Worm (Caenorhabditis elegans) whole organism, L1 larva: ENCODE data around the gene msp-63.
A peak's percentile ranks its signal among the peaks of the same experiment; 100 is the strongest.

Experiments used
- Y116A8C.19 ChIP-seq: sonication (generic microtip); optimal IDR thresholded peaks from 2 replicates; lab custom pipeline; 2016; ENCODE audit warnings: missing compliant biosample characterization, missing genetic modification characterization, borderline replicate concordance
- aly-2 ChIP-seq: fragments of 150-350 bp; optimal IDR thresholded peaks from 2 replicates; lab custom pipeline; 2014; ENCODE audit warnings: missing biosample characterization, missing genetic modification characterization
- blmp-1 ChIP-seq: fragments of 150-350 bp; optimal IDR thresholded peaks from 2 replicates; lab custom pipeline; 2014; ENCODE audit warnings: missing biosample characterization, missing genetic modification characterization
- ceh-8 ChIP-seq: fragments of 200-800 bp; sonication (Bioruptor generic); optimal IDR thresholded peaks from 2 replicates; lab custom pipeline; 2018; ENCODE audit warnings: mild to moderate bottlenecking, missing genetic modification characterization, moderate library complexity, missing compliant biosample characterization
- ceh-82 ChIP-seq, 3 experiments: fragments of 150-350 bp in 1 of 3; sonication (generic microtip) in 2 of 3; optimal IDR thresholded peaks; 2 replicates each; lab custom pipeline; 2014 to 2017; ENCODE audit warnings: missing biosample characterization in 3 of 3, missing genetic modification characterization in 3 of 3
- ceh-90 ChIP-seq: sonication (generic microtip); optimal IDR thresholded peaks from 2 replicates; lab custom pipeline; 2016; ENCODE audit warnings: missing genetic modification characterization, missing compliant biosample characterization
- ces-1 ChIP-seq: fragments of 150-350 bp; optimal IDR thresholded peaks from 2 replicates; lab custom pipeline; 2014; ENCODE audit warnings: missing biosample characterization, missing genetic modification reagents, missing genetic modification characterization
- efl-1 ChIP-seq, 4 experiments: fragments of 150-350 bp; optimal IDR thresholded peaks in 3 of 4; peaks in 1 of 4; 1 replicate in 1 of 4; 2 replicates in 3 of 4; lab custom pipeline; 2014; ENCODE audit warnings: missing biosample characterization in 2 of 4, missing genetic modification characterization in 2 of 4, missing genetic modification reagents in 2 of 4
- egl-13 ChIP-seq: sonication (generic microtip); optimal IDR thresholded peaks from 2 replicates; lab custom pipeline; 2016; ENCODE audit warnings: missing genotype, missing genetic modification reagents, missing genetic modification characterization, missing compliant biosample characterization
- elt-2 ChIP-seq: sonication (generic microtip); optimal IDR thresholded peaks from 2 replicates; lab custom pipeline; 2016; ENCODE audit warnings: missing genetic modification characterization, mild to moderate bottlenecking, inconsistent platforms, missing compliant biosample characterization, missing genetic modification reagents
- ets-5 ChIP-seq: fragments of 200-800 bp; sonication (Bioruptor generic); IDR thresholded peaks from 2 replicates; pipeline ENCODE4 v1.3.6; 2022; ENCODE audit warnings: missing genetic modification characterization, missing compliant biosample characterization
- fkh-10 ChIP-seq: sonication (generic microtip); optimal IDR thresholded peaks from 2 replicates; lab custom pipeline; 2017; ENCODE audit warnings: missing biosample characterization, missing genetic modification reagents, missing genetic modification characterization
- fkh-4 ChIP-seq: sonication (generic microtip); optimal IDR thresholded peaks from 2 replicates; lab custom pipeline; 2016; ENCODE audit warnings: missing compliant biosample characterization, missing genetic modification characterization, borderline replicate concordance
- fkh-8 ChIP-seq: sonication (generic microtip); optimal IDR thresholded peaks from 2 replicates; lab custom pipeline; 2016; ENCODE audit warnings: mild to moderate bottlenecking, missing genetic modification characterization, missing compliant biosample characterization
- grh-1 ChIP-seq: fragments of 200-800 bp; sonication (Bioruptor generic); IDR thresholded peaks from 2 replicates; pipeline ENCODE4 v1.3.6; 2022; ENCODE audit warnings: missing genetic modification reagents, missing genetic modification characterization, missing compliant biosample characterization
- hpl-2 ChIP-seq: fragments of 150-350 bp; optimal IDR thresholded peaks from 2 replicates; lab custom pipeline; 2014; ENCODE audit warnings: missing biosample characterization, missing genetic modification reagents, missing genetic modification characterization
- isw-1 ChIP-seq: fragments of 200-800 bp; sonication (Bioruptor generic); IDR thresholded peaks from 2 replicates; pipeline ENCODE4 v1.3.6; 2022; ENCODE audit warnings: missing genetic modification characterization, missing compliant biosample characterization
- lin-14 ChIP-seq: fragments of 200-800 bp; sonication (Bioruptor generic); optimal IDR thresholded peaks from 2 replicates; lab custom pipeline; 2018; ENCODE audit warnings: mild to moderate bottlenecking, missing genetic modification characterization, moderate library complexity, missing compliant biosample characterization
- lin-35 ChIP-seq, 2 experiments: fragments of 150-350 bp; optimal IDR thresholded peaks; 2 replicates each; lab custom pipeline; 2014; ENCODE audit warnings: missing biosample characterization in 2 of 2, missing genetic modification characterization in 2 of 2, missing genetic modification reagents in 2 of 2
- lin-39 ChIP-seq: fragments of 150-350 bp; optimal IDR thresholded peaks from 2 replicates; lab custom pipeline; 2014; ENCODE audit warnings: missing biosample characterization, missing genetic modification reagents, missing genetic modification characterization
- lir-3 ChIP-seq: sonication (generic microtip); optimal IDR thresholded peaks from 2 replicates; lab custom pipeline; 2016; ENCODE audit warnings: mild to moderate bottlenecking, missing genetic modification characterization, moderate library complexity, missing compliant biosample characterization; ENCODE audit not compliant: poor library complexity
- lsy-2 ChIP-seq, 2 experiments: fragments of 150-350 bp; optimal IDR thresholded peaks; 2 replicates each; lab custom pipeline; 2014; ENCODE audit warnings: missing biosample characterization in 2 of 2, missing genetic modification characterization in 2 of 2
- mab-9 ChIP-seq: fragments of 200-800 bp; sonication (Bioruptor generic); IDR thresholded peaks from 2 replicates; pipeline ENCODE4 v1.3.6; 2022; ENCODE audit warnings: missing genetic modification reagents, missing genetic modification characterization, missing compliant biosample characterization
- mef-2 ChIP-seq: fragments of 150-350 bp; optimal IDR thresholded peaks from 2 replicates; lab custom pipeline; 2014; ENCODE audit warnings: missing biosample characterization, missing genetic modification characterization
- nhr-11 ChIP-seq: fragments of 150-350 bp; optimal IDR thresholded peaks from 2 replicates; lab custom pipeline; 2014; ENCODE audit warnings: missing biosample characterization, missing genetic modification characterization
- nhr-12 ChIP-seq: sonication (generic microtip); optimal IDR thresholded peaks from 2 replicates; lab custom pipeline; 2017; ENCODE audit warnings: missing biosample characterization, missing genetic modification characterization
- nhr-19 ChIP-seq: fragments of 200-800 bp; sonication (Bioruptor generic); conservative IDR thresholded peaks from 2 replicates; pipeline ENCODE4 v1.3.6; 2022; ENCODE audit warnings: missing genetic modification characterization, missing compliant biosample characterization
- nhr-237 ChIP-seq: fragments of 150-350 bp; optimal IDR thresholded peaks from 2 replicates; lab custom pipeline; 2014; ENCODE audit warnings: missing biosample characterization, missing genetic modification characterization
- nhr-28 ChIP-seq: fragments of 150-350 bp; optimal IDR thresholded peaks from 2 replicates; lab custom pipeline; 2014; ENCODE audit warnings: missing biosample characterization, missing genetic modification characterization
- nhr-47 ChIP-seq: sonication (generic microtip); optimal IDR thresholded peaks from 2 replicates; lab custom pipeline; 2016; ENCODE audit warnings: mild to moderate bottlenecking, missing genetic modification characterization, moderate library complexity, missing compliant biosample characterization
- nhr-71 ChIP-seq: sonication (generic microtip); optimal IDR thresholded peaks from 2 replicates; lab custom pipeline; 2016; ENCODE audit warnings: mild to moderate bottlenecking, missing genetic modification characterization, moderate library complexity, missing compliant biosample characterization
- nhr-76 ChIP-seq: sonication (generic microtip); optimal IDR thresholded peaks from 2 replicates; lab custom pipeline; 2017; ENCODE audit warnings: missing biosample characterization, missing genetic modification characterization
- nhr-77 ChIP-seq: fragments of 150-350 bp; optimal IDR thresholded peaks from 2 replicates; lab custom pipeline; 2014; ENCODE audit warnings: missing biosample characterization, missing genetic modification characterization
- nhr-84 ChIP-seq: sonication (generic microtip); optimal IDR thresholded peaks from 2 replicates; lab custom pipeline; 2017; ENCODE audit warnings: missing biosample characterization, missing genetic modification characterization
- nhr-85 ChIP-seq: sonication (generic microtip); peaks from one replicate; lab custom pipeline; 2016; ENCODE audit warnings: missing genetic modification characterization, inconsistent platforms, missing compliant biosample characterization
- pag-3 ChIP-seq: sonication (generic microtip); optimal IDR thresholded peaks from 2 replicates; lab custom pipeline; 2017; ENCODE audit warnings: missing genetic modification characterization, mild to moderate bottlenecking, missing compliant biosample characterization, antibody characterized with exemption, borderline replicate concordance; ENCODE audit not compliant: insufficient read depth
- pax-3 ChIP-seq: fragments of 200-800 bp; sonication (Bioruptor generic); optimal IDR thresholded peaks from 2 replicates; lab custom pipeline; 2018; ENCODE audit warnings: mild to moderate bottlenecking, missing genetic modification characterization, moderate library complexity, missing compliant biosample characterization
- snpc-4 ChIP-seq: fragments of 150-350 bp; optimal IDR thresholded peaks from 2 replicates; lab custom pipeline; 2014; ENCODE audit warnings: missing biosample characterization, missing genetic modification characterization
- sptf-1 ChIP-seq: fragments of 150-350 bp; optimal IDR thresholded peaks from 2 replicates; lab custom pipeline; 2014; ENCODE audit warnings: missing biosample characterization, missing genetic modification characterization
- sup-37 ChIP-seq: fragments of 200-800 bp; sonication (Bioruptor generic); optimal IDR thresholded peaks from 2 replicates; lab custom pipeline; 2018; ENCODE audit warnings: mild to moderate bottlenecking, missing genetic modification characterization, missing compliant biosample characterization
- swsn-7 ChIP-seq: sonication (generic microtip); optimal IDR thresholded peaks from 2 replicates; lab custom pipeline; 2016; ENCODE audit warnings: missing genetic modification characterization, missing compliant biosample characterization
- unc-130 ChIP-seq: fragments of 150-350 bp; optimal IDR thresholded peaks from 2 replicates; lab custom pipeline; 2017; ENCODE audit warnings: missing biosample characterization, missing genetic modification characterization, inconsistent platforms
- unc-62 ChIP-seq: fragments of 150-350 bp; optimal IDR thresholded peaks from 2 replicates; lab custom pipeline; 2014; ENCODE audit warnings: missing biosample characterization, missing genetic modification reagents, missing genetic modification characterization
- unc-86 ChIP-seq: sonication (generic microtip); optimal IDR thresholded peaks from 2 replicates; lab custom pipeline; 2016; ENCODE audit warnings: missing genetic modification characterization, missing compliant biosample characterization
- unc-98 ChIP-seq: fragments of 200-800 bp; sonication (Bioruptor generic); IDR thresholded peaks from 2 replicates; pipeline ENCODE4 v1.3.6; 2022; ENCODE audit warnings: missing genetic modification characterization, missing compliant biosample characterization
- zag-1 ChIP-seq: fragments of 150-350 bp; optimal IDR thresholded peaks from 2 replicates; lab custom pipeline; 2014; ENCODE audit warnings: missing biosample characterization, missing genetic modification characterization
- zip-4 ChIP-seq: fragments of 200-800 bp; sonication (Bioruptor generic); optimal IDR thresholded peaks from 2 replicates; lab custom pipeline; 2018; ENCODE audit warnings: mild to moderate bottlenecking, missing genetic modification characterization, moderate library complexity, missing compliant biosample characterization
- ztf-11 ChIP-seq, 2 experiments: sonication (generic microtip); optimal IDR thresholded peaks; 2 replicates each; lab custom pipeline; 2016 to 2017; ENCODE audit warnings: missing genetic modification characterization in 2 of 2, missing biosample characterization in 1 of 2, missing compliant biosample characterization in 1 of 2
- ztf-4 ChIP-seq: fragments of 150-350 bp; optimal IDR thresholded peaks from 2 replicates; lab custom pipeline; 2014; ENCODE audit warnings: missing biosample characterization, missing genetic modification characterization

Gene msp-63

DNA sequence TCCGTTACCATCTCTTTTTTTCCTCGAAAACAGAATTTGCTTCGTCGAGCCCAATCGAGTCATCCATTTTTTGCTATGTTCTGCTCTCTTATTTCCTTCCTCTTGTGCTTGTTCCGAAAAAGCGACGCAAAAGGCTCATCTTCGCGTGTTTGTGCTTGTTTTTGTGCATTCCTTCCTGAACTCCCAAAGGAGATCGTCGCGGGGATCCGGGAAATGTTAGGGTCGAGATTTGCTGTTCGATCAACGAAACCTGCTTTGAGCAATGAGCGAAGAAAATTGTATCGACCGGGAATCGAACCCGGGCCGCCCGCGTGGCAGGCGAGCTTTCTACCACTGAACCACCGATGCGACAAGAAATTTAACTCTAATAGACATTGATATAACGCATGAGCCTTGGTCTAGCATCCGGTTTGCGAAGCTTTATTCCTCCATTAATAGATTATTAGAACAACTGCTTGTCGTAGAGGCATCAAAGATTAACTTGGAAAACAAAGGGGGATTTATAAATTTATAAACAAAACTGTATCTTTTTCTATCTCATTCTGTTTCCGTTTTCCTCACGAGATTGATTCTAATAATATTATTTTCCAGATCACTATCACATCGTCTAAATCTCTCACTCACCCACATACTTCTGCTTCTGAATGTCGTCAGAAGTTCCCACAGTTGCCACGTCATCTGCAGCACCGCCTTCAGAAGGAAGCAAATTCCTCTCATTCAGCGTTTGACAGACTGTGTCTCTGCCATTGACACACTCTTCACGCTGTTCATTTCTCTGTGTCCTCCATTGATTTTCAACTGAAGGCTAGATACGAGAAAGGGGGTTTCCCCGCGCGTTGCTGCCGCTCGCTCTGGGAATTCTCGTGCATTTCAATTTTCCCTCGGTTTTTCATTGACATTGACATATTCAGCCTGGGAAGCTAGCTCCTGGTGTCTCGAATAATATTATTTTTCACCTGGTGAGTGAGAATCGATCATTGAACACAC, 15.0 kb downstream of the msp-63 start, which contains the start of gene K05F1.6 (continued):
- peak; percentile 6 to 44 for TF ChIP-seq lin-35 (GFP tag; optimal IDR thresholded peaks at IDR 0.05; lab: Kevin White, UChicago)
- peak; percentile 44 for TF ChIP-seq egl-13 (tag; lab: Kevin White, UChicago)
- no peak for TF ChIP-seq unc-62 (GFP tag; lab: Kevin White, UChicago)
- peak; percentile 56 for TF ChIP-seq lin-14 (GFP tag; lab: Kevin White, UChicago)
- no peak for TF ChIP-seq nhr-84
- TF ChIP-seq mab-9, result no peak
- no peak for TF ChIP-seq lir-3 (tag; lab: Kevin White, UChicago)
- TF ChIP-seq Y116A8C.19, result no peak
- TF ChIP-seq elt-2, result peak; percentile 70
- TF ChIP-seq mef-2 (tag; lab: Kevin White, UChicago), result no peak
- TF ChIP-seq fkh-8 (tag; lab: Kevin White, UChicago), result peak; percentile 41
- TF ChIP-seq pax-3 (tag; lab: Kevin White, UChicago), result peak; percentile 19
- peak; percentile 52 for TF ChIP-seq unc-130
- TF ChIP-seq lin-39 (tag; lab: Kevin White, UChicago), result no peak
- no peak for TF ChIP-seq fkh-4
- no peak for TF ChIP-seq zag-1 (tag; lab: Kevin White, UChicago)
- TF ChIP-seq fkh-10 (GFP tag; lab: Kevin White, UChicago), result no peak
- TF ChIP-seq ces-1 (GFP tag; lab: Kevin White, UChicago), result no peak
- TF ChIP-seq unc-86 (tag; lab: Kevin White, UChicago), result peak; percentile 9
- TF ChIP-seq efl-1 (optimal IDR thresholded peaks at IDR 0.05; lab: Kevin White, UChicago), result peak; percentile 40 to 69
- peak in 1 of 2 experiments; percentile 94 for TF ChIP-seq efl-1 (GFP tag; optimal IDR thresholded peaks at IDR 0.05 in 1 of 2; lab: Kevin White, UChicago)
- TF ChIP-seq swsn-7 (tag; lab: Kevin White, UChicago), result peak; percentile 42
- peak; percentile 72 for TF ChIP-seq nhr-19
- peak; percentile 73 for TF ChIP-seq nhr-47 (tag; lab: Kevin White, UChicago)
- no peak for TF ChIP-seq ets-5 (GFP tag; lab: Robert Waterston, UW)
- TF ChIP-seq ceh-8, result peak; percentile 19
- TF ChIP-seq unc-98 (GFP tag; lab: Robert Waterston, UW), result 0 out of 2 replicates have a peak, but pooled peaks have one; percentile 53
- peak in 1 of 2 experiments; percentile 52 for TF ChIP-seq lsy-2 (tag; optimal IDR thresholded peaks at IDR 0.05; lab: Kevin White, UChicago)
- TF ChIP-seq aly-2 (tag; lab: Kevin White, UChicago), result no peak
- peak; percentile 19 for TF ChIP-seq zip-4 (GFP tag; lab: Kevin White, UChicago)
- no peak for TF ChIP-seq nhr-28 (tag; lab: Kevin White, UChicago)
- TF ChIP-seq sup-37 (GFP tag; lab: Kevin White, UChicago), result peak; percentile 6
- TF ChIP-seq nhr-237 (tag; lab: Kevin White, UChicago), result no peak
- TF ChIP-seq nhr-71 (tag; lab: Kevin White, UChicago), result peak; percentile 78

DNA sequence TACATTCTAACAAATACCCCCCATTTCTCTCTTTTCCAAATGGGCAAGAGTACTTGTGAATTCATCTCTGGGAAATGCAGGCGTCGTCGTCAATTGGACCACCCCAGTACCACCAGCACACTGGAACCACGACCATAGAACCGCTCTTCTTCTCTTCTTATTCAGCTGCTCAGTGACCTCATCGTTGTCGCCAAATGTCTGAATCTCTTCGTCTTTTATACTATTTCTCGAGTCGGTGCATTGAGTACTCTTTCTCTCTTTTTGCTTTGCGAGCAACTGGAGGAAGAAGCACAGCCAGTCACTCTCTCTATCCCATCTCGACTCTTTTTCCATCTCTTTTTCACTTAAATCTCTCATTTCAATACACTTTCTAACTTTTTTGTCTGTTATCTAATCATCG, 17.4 kb downstream of the msp-63 start:
- TF ChIP-seq ceh-82 (tag; optimal IDR thresholded peaks at IDR 0.05; lab: Kevin White, UChicago) (peak in 2 of 3 experiments; percentile 22 to 55), nhr-11 (no peak), mab-9 (no peak), nhr-12 (no peak), sptf-1 (no peak), nhr-237 (tag; lab: Kevin White, UChicago) (no peak), grh-1 (no peak), isw-1 (GFP tag; lab: Robert Waterston, UW) (0 out of 2 replicates have a peak, but pooled peaks have one; percentile 4), mef-2 (tag; lab: Kevin White, UChicago) (no peak), ztf-11 (tag; optimal IDR thresholded peaks at IDR 0.05; lab: Kevin White, UChicago) (no peak), pag-3 (no peak), nhr-77 (tag; lab: Kevin White, UChicago) (no peak), ceh-90 (tag; lab: Kevin White, UChicago) (no peak), nhr-76 (no peak), snpc-4 (tag; lab: Kevin White, UChicago) (no peak), fkh-4 (no peak), unc-98 (GFP tag; lab: Robert Waterston, UW) (no peak), ztf-4 (tag; lab: Kevin White, UChicago) (no peak), blmp-1 (tag; lab: Kevin White, UChicago) (no peak), nhr-85 (tag; lab: Kevin White, UChicago) (no peak), hpl-2 (GFP tag; lab: Kevin White, UChicago) (no peak), ces-1 (GFP tag; lab: Kevin White, UChicago) (no peak)
